Worm (Caenorhabditis elegans): ENCODE results near the gene F07G11.2.

- no peak for TF ChIP-seq ztf-23 (GFP tag; IDR thresholded peaks at IDR 0.05)
- TF ChIP-seq ref-1 (GFP tag; conservative IDR thresholded peaks at IDR 0.05), result no peak
- TF ChIP-seq ztf-29 (GFP tag; IDR thresholded peaks at IDR 0.05), result no peak
These were observed 37.3 kb downstream of the F07G11.2 start, which contains the start of the genes nhr-263 and nhr-148 for ce11 chrV:7341942-7342341.
